Fruit fly (Drosophila melanogaster) whole organism, embryonic: Measurements from ENCODE around the gene zuc.

ENCODE experiments used
- CG12071 ChIP-seq: fragments of 200-800 bp; sonication (Bioruptor generic); optimal IDR thresholded peaks from 3 replicates; lab custom pipeline; 2018; ENCODE audit warnings: missing biosample characterization, mild to moderate bottlenecking, missing genetic modification characterization
- CG12104 ChIP-seq: fragments of 200-800 bp; sonication (Bioruptor generic); optimal IDR thresholded peaks from 3 replicates; lab custom pipeline; 2016; ENCODE audit warnings: missing biosample characterization, missing genetic modification characterization
- CG14441 ChIP-seq: fragments of 200-800 bp; sonication (Bioruptor generic); IDR thresholded peaks from 2 replicates; pipeline ENCODE4 v1.3.6; 2022; ENCODE audit warnings: missing biosample characterization, missing genetic modification characterization
- CG14860 ChIP-seq: fragments of 200-800 bp; sonication (Bioruptor generic); IDR thresholded peaks from 3 replicates; pipeline ENCODE4 v1.3.6; 2022; ENCODE audit warnings: missing biosample characterization, missing genetic modification characterization; ENCODE audit not compliant: partially characterized antibody
- CG14965 ChIP-seq: fragments of 200-800 bp; sonication (Bioruptor generic); optimal IDR thresholded peaks from 2 replicates; lab custom pipeline; 2016; ENCODE audit warnings: missing biosample characterization, missing genetic modification characterization, borderline replicate concordance
- CG15011 ChIP-seq: fragments of 200-800 bp; sonication (Bioruptor generic); optimal IDR thresholded peaks from 3 replicates; lab custom pipeline; 2018; ENCODE audit warnings: missing biosample characterization, mild to moderate bottlenecking, missing genetic modification characterization
- CG1529 ChIP-seq: fragments of 200-800 bp; sonication (Bioruptor generic); optimal IDR thresholded peaks from 3 replicates; lab custom pipeline; 2018; ENCODE audit warnings: missing biosample characterization, missing genetic modification characterization
- CG17568 ChIP-seq: fragments of 200-800 bp; sonication (Bioruptor generic); optimal IDR thresholded peaks from 2 replicates; lab custom pipeline; 2018; ENCODE audit warnings: missing biosample characterization, mild to moderate bottlenecking, missing genetic modification characterization, moderate library complexity
- CG17829 ChIP-seq: fragments of 200-800 bp; optimal IDR thresholded peaks from 2 replicates; lab custom pipeline; 2019; ENCODE audit warnings: missing biosample characterization, mild to moderate bottlenecking, missing genetic modification characterization, moderate library complexity
- CG1792 ChIP-seq: fragments of 200-800 bp; sonication (Bioruptor generic); optimal IDR thresholded peaks from 2 replicates; lab custom pipeline; 2016; ENCODE audit warnings: missing biosample characterization, missing genetic modification characterization
- CG18599 ChIP-seq: fragments of 200-800 bp; sonication (Bioruptor generic); optimal IDR thresholded peaks from 3 replicates; lab custom pipeline; 2017; ENCODE audit warnings: missing biosample characterization, missing genetic modification characterization, mild to moderate bottlenecking, moderate library complexity, missing genetic modification reagents
- CG18619 ChIP-seq: fragments of 200-800 bp; sonication (Bioruptor generic); optimal IDR thresholded peaks from 3 replicates; lab custom pipeline; 2017; ENCODE audit warnings: missing biosample characterization, mild to moderate bottlenecking, missing genetic modification characterization
- CG18764 ChIP-seq: fragments of 200-800 bp; sonication (Bioruptor generic); optimal IDR thresholded peaks from 3 replicates; lab custom pipeline; 2016; ENCODE audit warnings: missing biosample characterization, missing genetic modification characterization
- CG30020 ChIP-seq: fragments of 200-800 bp; optimal IDR thresholded peaks from 2 replicates; lab custom pipeline; 2019; ENCODE audit warnings: missing biosample characterization, mild to moderate bottlenecking, missing genetic modification characterization, moderate library complexity
- CG32772 ChIP-seq: fragments of 200-800 bp; sonication (Bioruptor generic); IDR thresholded peaks from 2 replicates; pipeline ENCODE4 v1.3.6; 2022; ENCODE audit warnings: missing biosample characterization, missing genetic modification characterization
- CG3281 ChIP-seq: fragments of 200-800 bp; sonication (Bioruptor generic); optimal IDR thresholded peaks from 3 replicates; lab custom pipeline; 2017; ENCODE audit warnings: missing biosample characterization, mild to moderate bottlenecking, missing genetic modification characterization
- CG34422 ChIP-seq: fragments of 200-800 bp; sonication (Bioruptor generic); IDR thresholded peaks from 3 replicates; pipeline ENCODE4 v1.3.6; 2022; ENCODE audit warnings: missing biosample characterization, missing genetic modification characterization
- CG3995 ChIP-seq: fragments of 200-800 bp; sonication (Bioruptor generic); optimal IDR thresholded peaks from 3 replicates; lab custom pipeline; 2016; ENCODE audit warnings: missing biosample characterization, missing genetic modification characterization
- CG4617 ChIP-seq: fragments of 200-800 bp; sonication (Bioruptor generic); optimal IDR thresholded peaks from 3 replicates; lab custom pipeline; 2016; ENCODE audit warnings: missing biosample characterization, missing genetic modification characterization, borderline replicate concordance
- CG6654 ChIP-seq: fragments of 200-800 bp; sonication (Bioruptor generic); optimal IDR thresholded peaks from 2 replicates; lab custom pipeline; 2017; ENCODE audit warnings: missing biosample characterization, mild to moderate bottlenecking, missing genetic modification characterization
- CG7963 ChIP-seq: fragments of 200-800 bp; sonication (Bioruptor generic); IDR thresholded peaks from 3 replicates; pipeline ENCODE4 v1.3.6; 2022; ENCODE audit warnings: missing biosample characterization, missing genetic modification characterization; ENCODE audit not compliant: partially characterized antibody
- CG8089 ChIP-seq: fragments of 200-800 bp; sonication (Bioruptor generic); optimal IDR thresholded peaks from 3 replicates; lab custom pipeline; 2016; ENCODE audit warnings: missing biosample characterization, missing genetic modification characterization
- CG9817 ChIP-seq: fragments of 200-800 bp; sonication (Bioruptor generic); optimal IDR thresholded peaks from 2 replicates; lab custom pipeline; 2018; ENCODE audit warnings: missing biosample characterization, mild to moderate bottlenecking, missing genetic modification characterization, moderate library complexity
- CG9876 ChIP-seq: fragments of 200-800 bp; sonication (Bioruptor generic); optimal IDR thresholded peaks from 2 replicates; lab custom pipeline; 2016; ENCODE audit warnings: missing biosample characterization, missing genetic modification characterization
- Chrac-16 ChIP-seq: fragments of 200-800 bp; sonication (Bioruptor generic); optimal IDR thresholded peaks from 3 replicates; lab custom pipeline; 2016; ENCODE audit warnings: missing biosample characterization, missing genetic modification characterization
- CkIIα-i1 ChIP-seq: fragments of 200-800 bp; sonication (Bioruptor generic); IDR thresholded peaks from 2 replicates; pipeline ENCODE4 v1.3.6; 2022; ENCODE audit warnings: missing biosample characterization, missing genetic modification characterization
- Drgx ChIP-seq: fragments of 200-800 bp; sonication (Bioruptor generic); IDR thresholded peaks from 2 replicates; pipeline ENCODE4 v1.3.6; 2022; ENCODE audit warnings: missing biosample characterization, missing genetic modification characterization
- Elba2 ChIP-seq: fragments of 200-800 bp; sonication (Bioruptor generic); optimal IDR thresholded peaks from 3 replicates; lab custom pipeline; 2016; ENCODE audit warnings: missing biosample characterization, missing genetic modification characterization
- Pdp1 ChIP-seq, 2 experiments: fragments of 200-800 bp; sonication (Bioruptor generic); optimal IDR thresholded peaks; 3 replicates each; lab custom pipeline; 2016; ENCODE audit warnings: missing biosample characterization in 2 of 2, missing genetic modification characterization in 2 of 2, mild to moderate bottlenecking in 1 of 2, moderate library complexity in 1 of 2
- Poxn ChIP-seq: fragments of 200-800 bp; sonication (Bioruptor generic); IDR thresholded peaks from 2 replicates; pipeline ENCODE4 v1.3.6; 2022; ENCODE audit warnings: missing biosample characterization, missing genetic modification characterization
- Ravus ChIP-seq: fragments of 200-800 bp; sonication (Bioruptor generic); IDR thresholded peaks from 2 replicates; pipeline ENCODE4 v1.3.6; 2022; ENCODE audit warnings: missing biosample characterization, missing genetic modification characterization
- Xbp1 ChIP-seq: fragments of 200-800 bp; sonication (Bioruptor generic); optimal IDR thresholded peaks from 3 replicates; lab custom pipeline; 2016; ENCODE audit warnings: missing biosample characterization, mild to moderate bottlenecking, missing genetic modification characterization
- amos ChIP-seq: fragments of 200-800 bp; sonication (Bioruptor generic); IDR thresholded peaks from 2 replicates; pipeline ENCODE4 v1.3.6; 2022; ENCODE audit warnings: missing biosample characterization, missing genetic modification characterization; ENCODE audit not compliant: partially characterized antibody
- ato ChIP-seq: fragments of 200-800 bp; sonication (Bioruptor generic); IDR thresholded peaks from 2 replicates; pipeline ENCODE4 v1.3.6; 2022; ENCODE audit warnings: missing biosample characterization, missing genetic modification characterization; ENCODE audit not compliant: partially characterized antibody
- cad ChIP-seq: fragments of >200 bp; optimal IDR thresholded peaks from 2 replicates; lab custom pipeline; 2017; ENCODE audit warnings: missing biosample characterization, missing genetic modification characterization
- chif ChIP-seq, 2 experiments: fragments of 200-800 bp; sonication (Bioruptor generic); optimal IDR thresholded peaks; 3 replicates each; lab custom pipeline; 2016; ENCODE audit warnings: missing biosample characterization in 2 of 2, missing genetic modification characterization in 2 of 2
- dan ChIP-seq: fragments of 200-800 bp; sonication (Bioruptor generic); IDR thresholded peaks from 2 replicates; pipeline ENCODE4 v1.3.6; 2022; ENCODE audit warnings: missing biosample characterization, missing genetic modification characterization
- dimm ChIP-seq: fragments of 200-800 bp; sonication (Bioruptor generic); IDR thresholded peaks from 2 replicates; pipeline ENCODE4 v1.3.6; 2022; ENCODE audit warnings: missing biosample characterization, missing genetic modification characterization
- disco-r ChIP-seq: fragments of 200-800 bp; sonication (Bioruptor generic); optimal IDR thresholded peaks from 2 replicates; lab custom pipeline; 2016; ENCODE audit warnings: missing biosample characterization, missing genetic modification characterization
- ftz-f1 ChIP-seq: fragments of 200-800 bp; sonication (Bioruptor generic); optimal IDR thresholded peaks from 2 replicates; lab custom pipeline; 2016; ENCODE audit warnings: missing biosample characterization, missing genetic modification characterization
- gfzf ChIP-seq: fragments of 200-800 bp; sonication (Bioruptor generic); optimal IDR thresholded peaks from 2 replicates; lab custom pipeline; 2016; ENCODE audit warnings: missing biosample characterization, mild to moderate bottlenecking, missing genetic modification characterization, moderate library complexity
- gsb ChIP-seq: fragments of 200-800 bp; sonication (Bioruptor generic); IDR thresholded peaks from 2 replicates; pipeline ENCODE4 v1.3.6; 2022; ENCODE audit warnings: missing biosample characterization, missing genetic modification characterization
- gsb-n ChIP-seq: fragments of 200-800 bp; sonication (Bioruptor generic); optimal IDR thresholded peaks from 3 replicates; lab custom pipeline; 2018; ENCODE audit warnings: missing biosample characterization, mild to moderate bottlenecking, missing genetic modification characterization
- lmd ChIP-seq: fragments of 200-800 bp; sonication (Bioruptor generic); IDR thresholded peaks from 2 replicates; pipeline ENCODE4 v1.3.6; 2022; ENCODE audit warnings: missing biosample characterization, missing genetic modification characterization
- lov ChIP-seq, 2 experiments: fragments of 200-800 bp in 1 of 2; fragments of >200 bp in 1 of 2; sonication (Bioruptor generic) in 1 of 2; IDR thresholded peaks in 1 of 2; optimal IDR thresholded peaks in 1 of 2; 2 replicates in 1 of 2; 3 replicates in 1 of 2; pipeline versions ENCODE4 v1.3.6 to Lab custom; 2017 to 2022; ENCODE audit warnings: missing biosample characterization in 1 of 2, missing genetic modification characterization in 1 of 2
- mam ChIP-seq: fragments of 200-800 bp; sonication (Bioruptor generic); optimal IDR thresholded peaks from 3 replicates; lab custom pipeline; 2016; ENCODE audit warnings: missing biosample characterization, missing genetic modification characterization
- onecut ChIP-seq: fragments of 200-800 bp; sonication (Bioruptor generic); IDR thresholded peaks from 2 replicates; pipeline ENCODE4 v1.3.6; 2022; ENCODE audit warnings: missing biosample characterization, missing genetic modification characterization
- pros ChIP-seq: fragments of 200-800 bp; sonication (Bioruptor generic); optimal IDR thresholded peaks from 3 replicates; lab custom pipeline; 2019; ENCODE audit warnings: missing biosample characterization, mild to moderate bottlenecking, missing genetic modification characterization, moderate library complexity
- unc-4 ChIP-seq: fragments of 200-800 bp; sonication (Bioruptor generic); IDR thresholded peaks from 2 replicates; pipeline ENCODE4 v1.3.6; 2022; ENCODE audit warnings: missing biosample characterization, missing genetic modification characterization; ENCODE audit not compliant: partially characterized antibody
- unpg ChIP-seq: fragments of 200-800 bp; sonication (Bioruptor generic); optimal IDR thresholded peaks from 3 replicates; lab custom pipeline; 2018; ENCODE audit warnings: missing biosample characterization, mild to moderate bottlenecking, missing genetic modification characterization, moderate library complexity
- vfl ChIP-seq: fragments of 200-800 bp; sonication (Bioruptor generic); optimal IDR thresholded peaks from 2 replicates; lab custom pipeline; 2016; ENCODE audit warnings: missing biosample characterization, missing genetic modification characterization

zuc gene

dm6 chr2L:12007331-12007791 lies 17.7 kb upstream of the zuc start (continued):
- TF ChIP-seq unc-4 (no peak), lov (optimal IDR thresholded peaks at IDR 0.05; lab: Kevin White, UChicago) (no peak), lov (GFP tag; IDR thresholded peaks at IDR 0.05; lab: Robert Waterston, UW) (no peak), CG1792 (GFP tag; lab: Kevin White, UChicago) (no peak), vfl (GFP tag; lab: Kevin White, UChicago) (peak; percentile 23), mam (GFP tag; lab: Kevin White, UChicago) (peak; percentile 12), Xbp1 (GFP tag; lab: Kevin White, UChicago) (peak; percentile 33), CG17568 (GFP tag; lab: Kevin White, UChicago) (peak; percentile 63), CG15011 (GFP tag; lab: Kevin White, UChicago) (no peak), CG1529 (GFP tag; lab: Kevin White, UChicago) (peak; percentile 50), Chrac-16 (GFP tag; lab: Kevin White, UChicago) (no peak), CG14860 (GFP tag; lab: Robert Waterston, UW) (no peak), CG12071 (GFP tag; lab: Kevin White, UChicago) (peak; percentile 80), CG3995 (GFP tag; lab: Kevin White, UChicago) (no peak), gsb-n (tag; lab: Kevin White, UChicago) (peak; percentile 19), dimm (GFP tag; lab: Robert Waterston, UW) (no peak), CG14965 (GFP tag; lab: Kevin White, UChicago) (no peak), CG8089 (peak; percentile 66), gfzf (GFP tag; lab: Kevin White, UChicago) (no peak), ftz-f1 (GFP tag; lab: Kevin White, UChicago) (peak; percentile 98), Pdp1 (GFP tag; optimal IDR thresholded peaks at IDR 0.05; lab: Kevin White, UChicago) (peak; percentile 3 to 77), chif (GFP tag; optimal IDR thresholded peaks at IDR 0.05; lab: Kevin White, UChicago) (no peak), CG18599 (GFP tag; lab: Kevin White, UChicago) (peak; percentile 58), CG7963 (no peak), gsb (GFP tag; lab: Robert Waterston, UW) (no peak), ato (GFP tag; lab: Robert Waterston, UW) (no peak), pros (peak; percentile 99), CG17829 (tag; lab: Kevin White, UChicago) (peak; percentile 85), CG32772 (GFP tag; lab: Robert Waterston, UW) (no peak), disco-r (peak; percentile 50), onecut (peak; percentile 92), CG18764 (GFP tag; lab: Kevin White, UChicago) (peak; percentile 56), Drgx (GFP tag; lab: Robert Waterston, UW) (no peak), CG9876 (no peak), Ravus (GFP tag; lab: Robert Waterston, UW) (no peak), lmd (no peak), CG14441 (GFP tag; lab: Robert Waterston, UW) (no peak), CG6654 (GFP tag; lab: Kevin White, UChicago) (no peak), Poxn (GFP tag; lab: Robert Waterston, UW) (no peak), cad (GFP tag; lab: Kevin White, UChicago) (no peak), CkIIα-i1 (no peak), amos (GFP tag; lab: Robert Waterston, UW) (no peak), CG4617 (GFP tag; lab: Kevin White, UChicago) (no peak), unpg (GFP tag; lab: Kevin White, UChicago) (peak; percentile 24), Elba2 (GFP tag; lab: Kevin White, UChicago) (no peak), CG9817 (tag; lab: Kevin White, UChicago) (no peak), CG34422 (no peak), CG12104 (GFP tag; lab: Kevin White, UChicago) (no peak), CG18619 (peak; percentile 29), dan (no peak), CG3281 (GFP tag; lab: Kevin White, UChicago) (peak; percentile 63), CG30020 (tag; lab: Kevin White, UChicago) (no peak)
